Fruit fly (Drosophila melanogaster): ENCODE measurements around the gene Edem2.

Gene Edem2

DNA sequence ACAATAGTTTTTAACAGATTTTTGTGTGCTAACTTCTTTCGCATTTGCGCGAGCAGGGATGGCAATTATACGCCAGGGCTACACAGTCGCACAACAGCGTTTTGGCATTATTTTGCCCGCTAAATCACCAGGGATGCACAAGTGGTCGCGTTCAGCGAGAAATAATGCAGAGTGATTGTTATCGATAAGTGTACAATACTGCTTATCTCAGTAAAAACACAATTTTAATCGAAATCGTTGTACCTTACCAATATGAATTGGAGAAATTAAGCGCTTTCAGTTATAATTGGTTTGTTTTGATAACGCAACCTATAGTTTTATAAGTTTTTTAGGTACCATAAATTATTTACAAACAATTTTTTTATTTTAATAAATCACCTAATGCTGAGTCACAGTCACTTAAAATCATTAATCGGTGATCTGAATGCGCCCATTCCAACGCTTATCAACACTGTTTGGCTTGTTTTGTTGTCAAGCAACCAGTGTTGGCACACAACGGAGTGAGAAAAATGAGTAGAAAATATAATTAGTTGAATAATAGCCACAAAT, 15.2 kb upstream of the Edem2 start, which contains the start of the genes Sfmbt and CG5439 (continued):
- peak; percentile 57 to 77 for TF ChIP-seq Pdp1 (GFP tag; optimal IDR thresholded peaks at IDR 0.05)
- peak; percentile 69 for TF ChIP-seq Meics (GFP tag; optimal IDR thresholded peaks at IDR 0.05)
- TF ChIP-seq trh (GFP tag; optimal IDR thresholded peaks at IDR 0.05) = peak; percentile 64
- TF ChIP-seq hkb (optimal IDR thresholded peaks at IDR 0.05) = peak; percentile 60
- TF ChIP-seq hkb (GFP tag; IDR thresholded peaks at IDR 0.05) = peak; percentile 31; the same call in 1 of the 2 replicates
- TF ChIP-seq Dbx (GFP tag; IDR thresholded peaks at IDR 0.05) = peak; percentile 87
- TF ChIP-seq sna (GFP tag; IDR thresholded peaks at IDR 0.05; ENCODE audit: partially characterized antibody) = no peak; the same call in 1 of the 2 replicates
- TF ChIP-seq MBD-R2 (GFP tag; IDR thresholded peaks at IDR 0.05) = peak; percentile 80
- TF ChIP-seq sob (GFP tag; IDR thresholded peaks at IDR 0.05) = peak; percentile 81
- TF ChIP-seq chif (GFP tag; optimal IDR thresholded peaks at IDR 0.05) = peak; percentile 58 to 69
- no peak for TF ChIP-seq B-H2 (GFP tag; optimal IDR thresholded peaks at IDR 0.05)
- peak; percentile 21 for TF ChIP-seq disco-r (GFP tag; optimal IDR thresholded peaks at IDR 0.05)
- TF ChIP-seq CG10979 (tag; optimal IDR thresholded peaks at IDR 0.05) = peak; percentile 62
- peak; percentile 44; the same call in 1 of the 2 replicates for TF ChIP-seq cas (GFP tag; IDR thresholded peaks at IDR 0.05)
- TF ChIP-seq tll (GFP tag; optimal IDR thresholded peaks at IDR 0.05) = peak; percentile 59 to 80
- TF ChIP-seq CG9437 (GFP tag; optimal IDR thresholded peaks at IDR 0.05) = peak; percentile 29
- TF ChIP-seq cato (GFP tag; optimal IDR thresholded peaks at IDR 0.05; ENCODE audit: borderline replicate concordance) = peak; percentile 65
- TF ChIP-seq Gsc (GFP tag; IDR thresholded peaks at IDR 0.05) = peak; percentile 42; the same call in 1 of the 2 replicates
- TF ChIP-seq CG11247 (GFP tag; IDR thresholded peaks at IDR 0.05) = peak; percentile 61
- TF ChIP-seq ab (GFP tag; optimal IDR thresholded peaks at IDR 0.05) = peak; percentile 54
- TF ChIP-seq Ets97D (GFP tag; optimal IDR thresholded peaks at IDR 0.05) = peak; percentile 81
- TF ChIP-seq CG9876 (GFP tag; optimal IDR thresholded peaks at IDR 0.05) = peak; percentile 69
- TF ChIP-seq NC2α (GFP tag; optimal IDR thresholded peaks at IDR 0.05) = no peak
- no peak for TF ChIP-seq Nf-YA (GFP tag; IDR thresholded peaks at IDR 0.05)
- peak; percentile 17 for TF ChIP-seq gro (GFP tag; optimal IDR thresholded peaks at IDR 0.05)
- peak; percentile 83 for TF ChIP-seq CG30020 (tag; optimal IDR thresholded peaks at IDR 0.05)
- TF ChIP-seq CG4820 (GFP tag; optimal IDR thresholded peaks at IDR 0.05) = peak; percentile 73
- TF ChIP-seq E2f1 (GFP tag; IDR thresholded peaks at IDR 0.05) = peak; percentile 61
- TF ChIP-seq CG17612 (GFP tag; IDR thresholded peaks at IDR 0.05) = peak; percentile 45; the same call in 1 of the 2 replicates
- peak; percentile 53; the same call in 2 of the 3 replicates for TF ChIP-seq CG16813 (GFP tag; IDR thresholded peaks at IDR 0.05; ENCODE audit: partially characterized antibody)
- no peak for TF ChIP-seq ap (GFP tag; IDR thresholded peaks at IDR 0.05)
- TF ChIP-seq dmrt11E (tag; optimal IDR thresholded peaks at IDR 0.05) = peak; percentile 65
- peak; percentile 53; the same call in 1 of the 2 replicates for TF ChIP-seq Scr (GFP tag; IDR thresholded peaks at IDR 0.05; ENCODE audit: partially characterized antibody)
- peak; percentile 69 for TF ChIP-seq Usf (GFP tag; optimal IDR thresholded peaks at IDR 0.05)
- 0 out of 3 replicates have a peak, but pooled peaks have one; percentile 38 for TF ChIP-seq mld (GFP tag; IDR thresholded peaks at IDR 0.05; ENCODE audit: partially characterized antibody)
- TF ChIP-seq tio (GFP tag; optimal IDR thresholded peaks at IDR 0.05) = no peak
- TF ChIP-seq CG8924 (tag; optimal IDR thresholded peaks at IDR 0.05) = peak; percentile 80
- TF ChIP-seq CG7556 (GFP tag; optimal IDR thresholded peaks at IDR 0.05) = no peak
- TF ChIP-seq nau (GFP tag; optimal IDR thresholded peaks at IDR 0.05) = no peak
- peak in 1 of 2 experiments; percentile 69 for TF ChIP-seq crp (GFP tag; optimal IDR thresholded peaks at IDR 0.05)
- TF ChIP-seq dmrt99B (tag; optimal IDR thresholded peaks at IDR 0.05) = no peak
- TF ChIP-seq CG43689 (GFP tag; IDR thresholded peaks at IDR 0.05) = no peak
- peak; percentile 81 for TF ChIP-seq CG11456 (GFP tag; IDR thresholded peaks at IDR 0.05)
- TF ChIP-seq Antp (GFP tag; optimal IDR thresholded peaks at IDR 0.05) = peak; percentile 86
- TF ChIP-seq CG10366 (GFP tag; IDR thresholded peaks at IDR 0.05) = peak; percentile 39; the same call in 1 of the 2 replicates
- TF ChIP-seq tup (GFP tag; optimal IDR thresholded peaks at IDR 0.05) = peak; percentile 26
- TF ChIP-seq odd (GFP tag; optimal IDR thresholded peaks at IDR 0.05) = no peak
- TF ChIP-seq CG13624 (GFP tag; optimal IDR thresholded peaks at IDR 0.05) = peak; percentile 82
- TF ChIP-seq CG7928 (GFP tag; optimal IDR thresholded peaks at IDR 0.05) = peak; percentile 100
